Worm (Caenorhabditis elegans) whole organism, L3 larva: Measurements from ENCODE around the gene C47D12.4.

ENCODE experiments used
- R02D3.7 ChIP-seq: fragments of 150-350 bp; optimal IDR thresholded peaks from 2 replicates; lab custom pipeline; 2014; ENCODE audit warnings: missing biosample characterization, missing genetic modification characterization
- ama-1 ChIP-seq: fragments of 150-350 bp; optimal IDR thresholded peaks from 2 replicates; lab custom pipeline; 2018
- ceh-82 ChIP-seq: fragments of 150-350 bp; optimal IDR thresholded peaks from 2 replicates; lab custom pipeline; 2014; ENCODE audit warnings: missing biosample characterization, missing genetic modification characterization
- ceh-9 ChIP-seq: sonication (generic microtip); optimal IDR thresholded peaks from 2 replicates; lab custom pipeline; 2018; ENCODE audit warnings: missing biosample characterization, missing genetic modification characterization
- egl-27 ChIP-seq: sonication (generic microtip); optimal IDR thresholded peaks from 4 replicates; lab custom pipeline; 2017; ENCODE audit warnings: missing biosample characterization, missing genetic modification reagents, missing genetic modification characterization
- elt-1 ChIP-seq: fragments of 150-350 bp; optimal IDR thresholded peaks from 2 replicates; lab custom pipeline; 2014; ENCODE audit warnings: missing biosample characterization, missing genetic modification characterization
- elt-2 ChIP-seq: sonication (generic microtip); optimal IDR thresholded peaks from 2 replicates; lab custom pipeline; 2016; ENCODE audit warnings: missing genetic modification reagents, mild to moderate bottlenecking, missing genetic modification characterization, missing compliant biosample characterization
- elt-3 ChIP-seq, 3 experiments: fragments of 150-350 bp in 1 of 3; sonication (generic microtip) in 2 of 3; optimal IDR thresholded peaks; 2 replicates in 2 of 3; 4 replicates in 1 of 3; lab custom pipeline; 2014 to 2017; ENCODE audit warnings: missing biosample characterization in 3 of 3, missing genetic modification characterization in 3 of 3
- eor-1 ChIP-seq, 2 experiments: fragments of 150-350 bp; optimal IDR thresholded peaks; 2 replicates each; lab custom pipeline; 2014 to 2018; ENCODE audit warnings: missing biosample characterization in 2 of 2, missing genetic modification characterization in 2 of 2
- fos-1 ChIP-seq: fragments of 150-350 bp; optimal IDR thresholded peaks from 2 replicates; lab custom pipeline; 2014; ENCODE audit warnings: missing biosample characterization, missing genetic modification characterization
- hmg-11 ChIP-seq: sonication (generic microtip); optimal IDR thresholded peaks from 2 replicates; lab custom pipeline; 2016; ENCODE audit warnings: missing genetic modification characterization, missing compliant biosample characterization
- lin-15B ChIP-seq: fragments of 150-350 bp; optimal IDR thresholded peaks from 2 replicates; lab custom pipeline; 2014; ENCODE audit warnings: missing biosample characterization, missing genetic modification characterization
- lin-39 ChIP-seq: fragments of 150-350 bp; optimal IDR thresholded peaks from 2 replicates; lab custom pipeline; 2018; ENCODE audit warnings: missing biosample characterization, missing genetic modification reagents, missing genetic modification characterization
- lsy-12 ChIP-seq: sonication (generic microtip); optimal IDR thresholded peaks from 2 replicates; lab custom pipeline; 2016; ENCODE audit warnings: mild to moderate bottlenecking, missing genetic modification characterization, missing compliant biosample characterization
- mdl-1 ChIP-seq: fragments of 150-350 bp; optimal IDR thresholded peaks from 2 replicates; lab custom pipeline; 2014; ENCODE audit warnings: missing biosample characterization, missing genetic modification characterization
- nfya-1 ChIP-seq: sonication (generic microtip); optimal IDR thresholded peaks from 2 replicates; lab custom pipeline; 2017; ENCODE audit warnings: missing genetic modification characterization, mild to moderate bottlenecking, missing compliant biosample characterization, antibody characterized with exemption, moderate library complexity; ENCODE audit not compliant: insufficient read depth
- nhr-11 ChIP-seq: fragments of 150-350 bp; optimal IDR thresholded peaks from 2 replicates; lab custom pipeline; 2014; ENCODE audit warnings: missing biosample characterization, missing genetic modification characterization
- nhr-12 ChIP-seq: fragments of 150-350 bp; optimal IDR thresholded peaks from 2 replicates; lab custom pipeline; 2014; ENCODE audit warnings: missing biosample characterization, missing genetic modification characterization
- nhr-23 ChIP-seq: fragments of 150-350 bp; optimal IDR thresholded peaks from 2 replicates; lab custom pipeline; 2014; ENCODE audit warnings: missing biosample characterization, missing genetic modification reagents, missing genetic modification characterization
- nhr-237 ChIP-seq: fragments of 150-350 bp; optimal IDR thresholded peaks from 2 replicates; lab custom pipeline; 2014; ENCODE audit warnings: missing biosample characterization, missing genetic modification characterization
- nhr-43 ChIP-seq: sonication (generic microtip); optimal IDR thresholded peaks from 2 replicates; lab custom pipeline; 2016; ENCODE audit warnings: mild to moderate bottlenecking, missing genetic modification characterization, missing compliant biosample characterization; ENCODE audit not compliant: poor library complexity, severe bottlenecking
- nhr-67 ChIP-seq: fragments of 150-350 bp; optimal IDR thresholded peaks from 2 replicates; lab custom pipeline; 2014; ENCODE audit warnings: missing biosample characterization, missing genetic modification characterization
- nhr-76 ChIP-seq: fragments of 150-350 bp; sonication (generic microtip); optimal IDR thresholded peaks from 5 replicates; lab custom pipeline; 2014; ENCODE audit warnings: missing biosample characterization, missing genetic modification characterization
- nhr-77 ChIP-seq: fragments of 150-350 bp; optimal IDR thresholded peaks from 2 replicates; lab custom pipeline; 2014; ENCODE audit warnings: missing biosample characterization, missing genetic modification characterization
- pha-4 ChIP-seq: fragments of 150-350 bp; optimal IDR thresholded peaks from 2 replicates; lab custom pipeline; 2014; ENCODE audit warnings: missing biosample characterization, missing genetic modification reagents, missing genetic modification characterization
- pqm-1 ChIP-seq: fragments of 150-350 bp; optimal IDR thresholded peaks from 2 replicates; lab custom pipeline; 2017; ENCODE audit warnings: missing biosample characterization, missing genetic modification characterization, inconsistent platforms
- sea-2 ChIP-seq: fragments of 150-350 bp; sonication (generic microtip); optimal IDR thresholded peaks from 4 replicates; lab custom pipeline; 2014; ENCODE audit warnings: missing biosample characterization, missing genetic modification reagents, missing genetic modification characterization
- snpc-4 ChIP-seq: fragments of 150-350 bp; optimal IDR thresholded peaks from 2 replicates; lab custom pipeline; 2014; ENCODE audit warnings: missing biosample characterization, missing genetic modification characterization
- tbx-2 ChIP-seq: sonication (generic microtip); optimal IDR thresholded peaks from 2 replicates; lab custom pipeline; 2016; ENCODE audit warnings: mild to moderate bottlenecking, missing genetic modification characterization, missing compliant biosample characterization
- unc-39 ChIP-seq: sonication (generic microtip); optimal IDR thresholded peaks from 4 replicates; lab custom pipeline; 2017; ENCODE audit warnings: missing biosample characterization, missing genetic modification characterization
- unc-62 ChIP-seq: fragments of 150-350 bp; sonication (generic microtip); optimal IDR thresholded peaks from 4 replicates; lab custom pipeline; 2014; ENCODE audit warnings: missing biosample characterization, missing genetic modification reagents, missing genetic modification characterization
- zag-1 ChIP-seq: fragments of 150-350 bp; optimal IDR thresholded peaks from 2 replicates; lab custom pipeline; 2014; ENCODE audit warnings: missing biosample characterization, missing genetic modification characterization
- ztf-11 ChIP-seq: fragments of 150-350 bp; optimal IDR thresholded peaks from 2 replicates; lab custom pipeline; 2014; ENCODE audit warnings: missing biosample characterization, missing genetic modification characterization

The C47D12.4 gene

ce11 chrII:11695161-11695944, 13.8 kb downstream of the C47D12.4 start, which contains the start of gene tars-1:
tars-1 (minus strand) TSS chrII:11695657.
- TF ChIP-seq nhr-23 = peak; percentile 21

- TF ChIP-seq elt-3 (tag; optimal IDR thresholded peaks at IDR 0.05; lab: Kevin White, UChicago) = no peak
- no peak for TF ChIP-seq fos-1
- no peak for TF ChIP-seq unc-62 (GFP tag; lab: Kevin White, UChicago)
- TF ChIP-seq nhr-76 (tag; lab: Kevin White, UChicago) = no peak
- TF ChIP-seq pha-4 (tag; lab: Kevin White, UChicago) = no peak
- no peak for TF ChIP-seq nhr-12 (tag; lab: Kevin White, UChicago)
- TF ChIP-seq mdl-1 = no peak
- no peak for TF ChIP-seq snpc-4 (tag; lab: Kevin White, UChicago)
- TF ChIP-seq lsy-12 (tag; lab: Kevin White, UChicago) = no peak
- no peak for TF ChIP-seq nhr-43
- no peak for TF ChIP-seq zag-1 (tag; lab: Kevin White, UChicago)
- no peak for TF ChIP-seq nfya-1 (tag; lab: Kevin White, UChicago)
- no peak for TF ChIP-seq eor-1 (tag; optimal IDR thresholded peaks at IDR 0.05; lab: Kevin White, UChicago)
- no peak for TF ChIP-seq ama-1 (lab: Kevin White, UChicago)
- TF ChIP-seq sea-2 (GFP tag; lab: Kevin White, UChicago) = no peak
- no peak for TF ChIP-seq egl-27 (tag; lab: Kevin White, UChicago)
- no peak for TF ChIP-seq lin-15B (tag; lab: Kevin White, UChicago)
- TF ChIP-seq ceh-82 (tag; lab: Kevin White, UChicago) = no peak
- no peak for TF ChIP-seq unc-39 (tag; lab: Kevin White, UChicago)
Observed at ce11 chrII:11695945-11696270, 14.3 kb downstream of the C47D12.4 start, which contains the start of gene xpf-1. xpf-1 (plus strand) TSS chrII:11696171.

- TF ChIP-seq tbx-2 (tag; lab: Kevin White, UChicago) (no peak), ztf-11 (tag; lab: Kevin White, UChicago) (no peak), nhr-67 (no peak), ceh-9 (tag; lab: Kevin White, UChicago) (no peak), eor-1 (tag; optimal IDR thresholded peaks at IDR 0.05; lab: Kevin White, UChicago) (no peak), R02D3.7 (no peak), nhr-43 (no peak), nfya-1 (tag; lab: Kevin White, UChicago) (no peak)
- TF ChIP-seq, all 47 proteins: peak for 0
Observed at ce11 chrII:11700200-11700599, 18.6 kb downstream of the C47D12.4 start, which contains the start of gene inos-1. inos-1 (minus strand) TSS chrII:11700300.

- TF ChIP-seq nhr-237 (no peak), eor-1 (tag; optimal IDR thresholded peaks at IDR 0.05; lab: Kevin White, UChicago) (no peak), nhr-12 (tag; lab: Kevin White, UChicago) (no peak)
Observed at ce11 chrII:11700635-11701034, 19.1 kb downstream of the C47D12.4 start.

- TF ChIP-seq eor-1 (tag; optimal IDR thresholded peaks at IDR 0.05; lab: Kevin White, UChicago) (no peak), elt-1 (no peak), lin-39 (tag; lab: Kevin White, UChicago) (no peak), pqm-1 (tag; lab: Kevin White, UChicago) (peak; percentile 45), lsy-12 (tag; lab: Kevin White, UChicago) (no peak), nhr-76 (tag; lab: Kevin White, UChicago) (peak; percentile 42), hmg-11 (tag; lab: Kevin White, UChicago) (no peak), nhr-11 (tag; lab: Kevin White, UChicago) (no peak), elt-2 (tag; lab: Kevin White, UChicago) (peak; percentile 5), ceh-82 (tag; lab: Kevin White, UChicago) (no peak), sea-2 (GFP tag; lab: Kevin White, UChicago) (no peak), snpc-4 (tag; lab: Kevin White, UChicago) (no peak), nhr-77 (no peak), lin-15B (tag; lab: Kevin White, UChicago) (no peak)
Observed at ce11 chrII:11705787-11706186, 24.2 kb downstream of the C47D12.4 start, which contains the start of gene VF13D12L.3. VF13D12L.3 (plus strand) TSS chrII:11706009.
